Fruit fly (Drosophila melanogaster) whole organism, prepupa: Measurements from ENCODE around the gene ssh.

Experiments
- Blimp-1 ChIP-seq: fragments of 200-800 bp; sonication (Bioruptor generic); optimal IDR thresholded peaks from 3 replicates; lab custom pipeline; 2017; ENCODE audit warnings: missing biosample characterization, missing genetic modification characterization, mild to moderate bottlenecking, moderate library complexity, missing genetic modification reagents
- CG10631 ChIP-seq: fragments of 200-800 bp; sonication (Bioruptor generic); optimal IDR thresholded peaks from 2 replicates; lab custom pipeline; 2016; ENCODE audit warnings: missing biosample characterization, missing genetic modification characterization
- CG10669 ChIP-seq: fragments of 200-800 bp; sonication (Bioruptor generic); optimal IDR thresholded peaks from 3 replicates; lab custom pipeline; 2018; ENCODE audit warnings: missing biosample characterization, mild to moderate bottlenecking, missing genetic modification characterization, moderate library complexity
- CG11294 ChIP-seq: fragments of 200-800 bp; sonication (Bioruptor generic); IDR thresholded peaks from 2 replicates; pipeline ENCODE4 v1.3.6; 2022; ENCODE audit warnings: missing biosample characterization, missing genetic modification characterization
- CG11762 ChIP-seq: fragments of 200-800 bp; sonication (Bioruptor generic); optimal IDR thresholded peaks from 3 replicates; lab custom pipeline; 2016; ENCODE audit warnings: missing biosample characterization, missing genetic modification characterization; ENCODE audit not compliant: insufficient read depth
- CG11902 ChIP-seq: fragments of 200-800 bp; sonication (Bioruptor generic); optimal IDR thresholded peaks from 3 replicates; lab custom pipeline; 2016; ENCODE audit warnings: missing biosample characterization, missing genetic modification characterization
- CG1621 ChIP-seq: fragments of 200-800 bp; sonication (Bioruptor generic); optimal IDR thresholded peaks from 3 replicates; lab custom pipeline; 2018; ENCODE audit warnings: missing biosample characterization, mild to moderate bottlenecking, missing genetic modification characterization
- CG16779 ChIP-seq: fragments of 200-800 bp; sonication (Bioruptor generic); optimal IDR thresholded peaks from 3 replicates; lab custom pipeline; 2017; ENCODE audit warnings: missing biosample characterization, mild to moderate bottlenecking, missing genetic modification characterization
- CG3032 ChIP-seq: fragments of 200-800 bp; optimal IDR thresholded peaks from 2 replicates; lab custom pipeline; 2019; ENCODE audit warnings: missing biosample characterization, mild to moderate bottlenecking, missing genetic modification characterization, moderate library complexity
- CG31627 ChIP-seq: fragments of 200-800 bp; sonication (Bioruptor generic); optimal IDR thresholded peaks from 3 replicates; lab custom pipeline; 2016; ENCODE audit warnings: missing biosample characterization, missing genetic modification characterization
- CG32006 ChIP-seq: fragments of 200-800 bp; sonication (Bioruptor generic); optimal IDR thresholded peaks from 3 replicates; lab custom pipeline; 2017; ENCODE audit warnings: missing biosample characterization, mild to moderate bottlenecking, missing genetic modification characterization
- CG34406 ChIP-seq: fragments of 200-800 bp; sonication (Bioruptor generic); optimal IDR thresholded peaks from 3 replicates; lab custom pipeline; 2016; ENCODE audit warnings: missing biosample characterization, missing genetic modification characterization
- CG3919 ChIP-seq: fragments of 200-800 bp; sonication (Bioruptor generic); optimal IDR thresholded peaks from 3 replicates; lab custom pipeline; 2016; ENCODE audit warnings: missing biosample characterization, missing genetic modification characterization
- CG4318 ChIP-seq: fragments of 200-800 bp; sonication (Bioruptor generic); optimal IDR thresholded peaks from 3 replicates; lab custom pipeline; 2017; ENCODE audit warnings: missing biosample characterization, mild to moderate bottlenecking, missing genetic modification characterization
- CG6163 ChIP-seq: fragments of 200-800 bp; sonication (Bioruptor generic); IDR thresholded peaks from 3 replicates; pipeline ENCODE4 v1.3.6; 2022; ENCODE audit warnings: missing biosample characterization, missing genetic modification characterization
- CG6276 ChIP-seq: fragments of 200-800 bp; sonication (Bioruptor generic); optimal IDR thresholded peaks from 2 replicates; lab custom pipeline; 2017; ENCODE audit warnings: missing biosample characterization, mild to moderate bottlenecking, missing genetic modification characterization
- CG6792 ChIP-seq: fragments of 200-800 bp; sonication (Bioruptor generic); optimal IDR thresholded peaks from 3 replicates; lab custom pipeline; 2016; ENCODE audit warnings: missing biosample characterization, missing genetic modification characterization
- CG6808 ChIP-seq: fragments of 200-800 bp; sonication (Bioruptor generic); optimal IDR thresholded peaks from 3 replicates; lab custom pipeline; 2017; ENCODE audit warnings: missing biosample characterization, missing genetic modification characterization, mild to moderate bottlenecking, moderate library complexity, missing genetic modification reagents
- CG7368 ChIP-seq: fragments of 200-800 bp; sonication (Bioruptor generic); optimal IDR thresholded peaks from 3 replicates; lab custom pipeline; 2016; ENCODE audit warnings: missing biosample characterization, missing genetic modification characterization
- CG8119 ChIP-seq: fragments of 200-800 bp; sonication (Bioruptor generic); IDR thresholded peaks from 3 replicates; pipeline ENCODE4 v1.3.6; 2022; ENCODE audit warnings: missing biosample characterization, missing genetic modification characterization
- CG8319 ChIP-seq: fragments of 200-800 bp; sonication (Bioruptor generic); optimal IDR thresholded peaks from 3 replicates; lab custom pipeline; 2016; ENCODE audit warnings: missing biosample characterization, missing genetic modification characterization
- CG9139 ChIP-seq: fragments of 200-800 bp; sonication (Bioruptor generic); optimal IDR thresholded peaks from 3 replicates; lab custom pipeline; 2017; ENCODE audit warnings: missing biosample characterization, mild to moderate bottlenecking, missing genetic modification characterization
- Eip75B ChIP-seq: fragments of 200-800 bp; sonication (Bioruptor generic); optimal IDR thresholded peaks from 3 replicates; lab custom pipeline; 2016; ENCODE audit warnings: missing biosample characterization, missing genetic modification characterization
- Eip93F ChIP-seq: fragments of 200-800 bp; sonication (Bioruptor generic); optimal IDR thresholded peaks from 2 replicates; lab custom pipeline; 2016; ENCODE audit warnings: missing biosample characterization, mild to moderate bottlenecking, missing genetic modification characterization
- Ets21C ChIP-seq: fragments of 200-800 bp; sonication (Bioruptor generic); optimal IDR thresholded peaks from 3 replicates; lab custom pipeline; 2016; ENCODE audit warnings: missing biosample characterization, missing genetic modification characterization
- Ets96B ChIP-seq: fragments of 200-800 bp; optimal IDR thresholded peaks from 2 replicates; lab custom pipeline; 2019; ENCODE audit warnings: missing biosample characterization, mild to moderate bottlenecking, missing genetic modification characterization, moderate library complexity
- Hr38 ChIP-seq: sonication (Bioruptor generic); optimal IDR thresholded peaks from 2 replicates; lab custom pipeline; 2016; ENCODE audit warnings: missing biosample characterization, missing genetic modification characterization
- Hr39 ChIP-seq: fragments of 200-800 bp; sonication (Bioruptor generic); optimal IDR thresholded peaks from 2 replicates; lab custom pipeline; 2016; ENCODE audit warnings: missing biosample characterization, missing genetic modification characterization
- Hr4 ChIP-seq: fragments of 200-800 bp; sonication (Bioruptor generic); optimal IDR thresholded peaks from 3 replicates; lab custom pipeline; 2016; ENCODE audit warnings: missing biosample characterization, missing genetic modification characterization
- Lpt ChIP-seq: fragments of 200-800 bp; sonication (Bioruptor generic); optimal IDR thresholded peaks from 3 replicates; lab custom pipeline; 2016; ENCODE audit warnings: missing biosample characterization, missing genetic modification characterization
- Met ChIP-seq: fragments of 200-800 bp; sonication (Bioruptor generic); optimal IDR thresholded peaks from 3 replicates; lab custom pipeline; 2016; ENCODE audit warnings: missing biosample characterization, missing genetic modification characterization
- Sox102F ChIP-seq: fragments of 200-800 bp; sonication (Bioruptor generic); optimal IDR thresholded peaks from 2 replicates; lab custom pipeline; 2016; ENCODE audit warnings: missing biosample characterization, mild to moderate bottlenecking, missing genetic modification characterization
- Sox14 ChIP-seq: fragments of 200-800 bp; sonication (Bioruptor generic); optimal IDR thresholded peaks from 3 replicates; lab custom pipeline; 2016; ENCODE audit warnings: missing biosample characterization, missing genetic modification characterization
- Sox15 ChIP-seq: fragments of 200-800 bp; sonication (Bioruptor generic); optimal IDR thresholded peaks from 3 replicates; lab custom pipeline; 2016; ENCODE audit warnings: missing biosample characterization, missing genetic modification characterization
- achi ChIP-seq: fragments of 200-800 bp; sonication (Bioruptor generic); optimal IDR thresholded peaks from 3 replicates; lab custom pipeline; 2016; ENCODE audit warnings: missing biosample characterization, missing genetic modification characterization
- cyc ChIP-seq: fragments of 200-800 bp; sonication (Bioruptor generic); optimal IDR thresholded peaks from 3 replicates; lab custom pipeline; 2016; ENCODE audit warnings: missing biosample characterization, missing genetic modification characterization
- dac ChIP-seq: fragments of 200-800 bp; sonication (Bioruptor generic); optimal IDR thresholded peaks from 2 replicates; lab custom pipeline; 2017; ENCODE audit warnings: missing biosample characterization, mild to moderate bottlenecking, missing genetic modification characterization
- eg ChIP-seq: fragments of 200-800 bp; sonication (Bioruptor generic); IDR thresholded peaks from 3 replicates; pipeline ENCODE4 v1.3.6; 2022; ENCODE audit warnings: missing biosample characterization, missing genetic modification characterization
- fd85E ChIP-seq: fragments of 200-800 bp; sonication (Bioruptor generic); optimal IDR thresholded peaks from 3 replicates; lab custom pipeline; 2016; ENCODE audit warnings: missing biosample characterization, missing genetic modification characterization
- fkh ChIP-seq: fragments of 200-800 bp; sonication (Bioruptor generic); optimal IDR thresholded peaks from 3 replicates; lab custom pipeline; 2017; ENCODE audit warnings: missing biosample characterization, mild to moderate bottlenecking, missing genetic modification characterization, moderate library complexity
- lz ChIP-seq: fragments of 200-800 bp; sonication (Bioruptor generic); optimal IDR thresholded peaks from 3 replicates; lab custom pipeline; 2016; ENCODE audit warnings: missing biosample characterization, missing genetic modification characterization
- pdm3 ChIP-seq: fragments of 200-800 bp; sonication (Bioruptor generic); optimal IDR thresholded peaks from 3 replicates; lab custom pipeline; 2016; ENCODE audit warnings: missing biosample characterization, missing genetic modification characterization
- salr ChIP-seq, 2 experiments: fragments of 200-800 bp; sonication (Bioruptor generic); optimal IDR thresholded peaks; 3 replicates each; lab custom pipeline; 2016 to 2018; ENCODE audit warnings: missing biosample characterization in 2 of 2, missing genetic modification characterization in 2 of 2, mild to moderate bottlenecking in 1 of 2
- ss ChIP-seq, 2 experiments: fragments of 200-800 bp; sonication (Bioruptor generic); optimal IDR thresholded peaks; 2 replicates in 1 of 2; 3 replicates in 1 of 2; lab custom pipeline; 2017 to 2018; ENCODE audit warnings: mild to moderate bottlenecking in 2 of 2, missing biosample characterization in 2 of 2, missing genetic modification characterization in 2 of 2, moderate library complexity in 1 of 2
- svp ChIP-seq: fragments of 200-800 bp; sonication (Bioruptor generic); peaks from one replicate; lab custom pipeline; 2016; ENCODE audit warnings: missing biosample characterization, missing genetic modification characterization
- topi ChIP-seq: fragments of 200-800 bp; sonication (Bioruptor generic); optimal IDR thresholded peaks from 3 replicates; lab custom pipeline; 2016; ENCODE audit warnings: missing biosample characterization, missing genetic modification characterization
- vri ChIP-seq: fragments of 200-800 bp; sonication (Bioruptor generic); optimal IDR thresholded peaks from 3 replicates; lab custom pipeline; 2016; ENCODE audit warnings: missing biosample characterization, mild to moderate bottlenecking, missing genetic modification characterization

The ssh gene

dm6 chr3R:24906648-24907047, 38.1 kb downstream of the ssh start (continued):
- no peak for TF ChIP-seq Hr39 (GFP tag; lab: Kevin White, UChicago)
- no peak for TF ChIP-seq CG31627 (GFP tag; lab: Kevin White, UChicago)
- no peak for TF ChIP-seq CG6808 (GFP tag; lab: Kevin White, UChicago)
- TF ChIP-seq Blimp-1 (GFP tag; lab: Kevin White, UChicago) = no peak
- no peak for TF ChIP-seq Sox15 (GFP tag; lab: Kevin White, UChicago)
- TF ChIP-seq salr (GFP tag; optimal IDR thresholded peaks at IDR 0.05; lab: Kevin White, UChicago) = no peak
- no peak for TF ChIP-seq CG16779 (tag; lab: Kevin White, UChicago)
- no peak for TF ChIP-seq CG10669 (GFP tag; lab: Kevin White, UChicago)
- no peak for TF ChIP-seq Sox102F (GFP tag; lab: Kevin White, UChicago)
- TF ChIP-seq Eip93F (GFP tag; lab: Kevin White, UChicago) = no peak
- TF ChIP-seq Hr38 (GFP tag; lab: Kevin White, UChicago) = no peak
- TF ChIP-seq ss (GFP tag; optimal IDR thresholded peaks at IDR 0.05; lab: Kevin White, UChicago) = no peak
- TF ChIP-seq CG11762 (GFP tag; lab: Kevin White, UChicago) = no peak
- no peak for TF ChIP-seq CG10631
- TF ChIP-seq topi (GFP tag; lab: Kevin White, UChicago) = no peak
- TF ChIP-seq Ets21C (GFP tag; lab: Kevin White, UChicago) = no peak
- no peak for TF ChIP-seq Met
- no peak for TF ChIP-seq pdm3 (GFP tag; lab: Kevin White, UChicago)
- TF ChIP-seq CG1621 (tag; lab: Kevin White, UChicago) = no peak
- peak; percentile 61; the same call in 2 of the 3 replicates for TF ChIP-seq eg (GFP tag; lab: Robert Waterston, UW)
- TF ChIP-seq Sox14 (GFP tag; lab: Kevin White, UChicago) = no peak
- no peak for TF ChIP-seq vri (GFP tag; lab: Kevin White, UChicago)

dm6 chr3R:24905959-24906634, 38.7 kb downstream of the ssh start, which contains the start of gene CG13643:
Gene CG13643 (minus strand): TSS chr3R:24906004.
- TF ChIP-seq Eip93F (GFP tag; lab: Kevin White, UChicago) (no peak), CG8319 (GFP tag; lab: Kevin White, UChicago) (no peak), Lpt (GFP tag; lab: Kevin White, UChicago) (peak; percentile 36), CG11902 (GFP tag; lab: Kevin White, UChicago) (no peak), CG3919 (GFP tag; lab: Kevin White, UChicago) (peak; percentile 67), Met (peak; percentile 18), pdm3 (GFP tag; lab: Kevin White, UChicago) (peak; percentile 23), achi (GFP tag; lab: Kevin White, UChicago) (peak; percentile 74), CG1621 (tag; lab: Kevin White, UChicago) (no peak), Eip75B (no peak), dac (peak; percentile 18), cyc (GFP tag; lab: Kevin White, UChicago) (peak; percentile 1), CG32006 (peak; percentile 85), CG34406 (GFP tag; lab: Kevin White, UChicago) (peak; percentile 62), vri (GFP tag; lab: Kevin White, UChicago) (no peak), salr (GFP tag; optimal IDR thresholded peaks at IDR 0.05; lab: Kevin White, UChicago) (peak in 1 of 2 experiments; percentile 71), topi (GFP tag; lab: Kevin White, UChicago) (peak; percentile 12), Ets96B (tag; lab: Kevin White, UChicago) (no peak), CG3032 (tag; lab: Kevin White, UChicago) (no peak), CG4318 (peak; percentile 64), lz (GFP tag; lab: Kevin White, UChicago) (no peak), fkh (no peak), CG9139 (GFP tag; lab: Kevin White, UChicago) (no peak), Sox14 (GFP tag; lab: Kevin White, UChicago) (no peak), CG6163 (GFP tag; lab: Robert Waterston, UW) (0 out of 3 replicates have a peak, but pooled peaks have one; percentile 6), CG10631 (peak; percentile 40), CG7368 (peak; percentile 11), Sox15 (GFP tag; lab: Kevin White, UChicago) (no peak), fd85E (GFP tag; lab: Kevin White, UChicago) (no peak), CG8119 (GFP tag; lab: Robert Waterston, UW) (peak; percentile 86), ss (GFP tag; optimal IDR thresholded peaks at IDR 0.05; lab: Kevin White, UChicago) (peak; percentile 35 to 56), CG6808 (GFP tag; lab: Kevin White, UChicago) (peak; percentile 41), CG6792 (peak; percentile 34), CG11294 (GFP tag; lab: Robert Waterston, UW) (no peak), CG6276 (GFP tag; lab: Kevin White, UChicago) (peak; percentile 75), svp (peak; percentile 70), Hr4 (GFP tag; lab: Kevin White, UChicago) (peak; percentile 55)
